Worm (Caenorhabditis elegans) whole organism, L1 larva: ENCODE measurements around the gene K12H6.6.
"Not testable (repeated sequence)": the region's sequence is repeated elsewhere in the genome, so short reads cannot be mapped to it uniquely, and the experiment has no call there.

ENCODE experiments used
- alr-1 ChIP-seq: fragments of 200-800 bp; sonication (Bioruptor generic); optimal IDR thresholded peaks from 2 replicates; lab custom pipeline; 2018; ENCODE audit warnings: borderline replicate concordance, mild to moderate bottlenecking, missing genetic modification characterization, missing compliant biosample characterization
- aly-2 ChIP-seq: fragments of 150-350 bp; optimal IDR thresholded peaks from 2 replicates; lab custom pipeline; 2014; ENCODE audit warnings: missing biosample characterization, missing genetic modification characterization
- ama-1 ChIP-seq: fragments of 150-350 bp; optimal IDR thresholded peaks from 2 replicates; lab custom pipeline; 2014
- blmp-1 ChIP-seq: fragments of 150-350 bp; optimal IDR thresholded peaks from 2 replicates; lab custom pipeline; 2014; ENCODE audit warnings: missing biosample characterization, missing genetic modification characterization
- ceh-90 ChIP-seq: sonication (generic microtip); optimal IDR thresholded peaks from 2 replicates; lab custom pipeline; 2016; ENCODE audit warnings: missing genetic modification characterization, missing compliant biosample characterization
- ces-1 ChIP-seq: fragments of 150-350 bp; optimal IDR thresholded peaks from 2 replicates; lab custom pipeline; 2014; ENCODE audit warnings: missing biosample characterization, missing genetic modification reagents, missing genetic modification characterization
- dpl-1 ChIP-seq, 3 experiments: fragments of 150-350 bp in 2 of 3; sonication (generic microtip) in 1 of 3; optimal IDR thresholded peaks; 2 replicates each; lab custom pipeline; 2014 to 2017; ENCODE audit warnings: missing biosample characterization in 3 of 3, missing genetic modification characterization in 3 of 3, missing genetic modification reagents in 3 of 3
- efl-1 ChIP-seq, 4 experiments: fragments of 150-350 bp; optimal IDR thresholded peaks in 3 of 4; peaks in 1 of 4; 1 replicate in 1 of 4; 2 replicates in 3 of 4; lab custom pipeline; 2014; ENCODE audit warnings: missing biosample characterization in 2 of 4, missing genetic modification characterization in 2 of 4, missing genetic modification reagents in 2 of 4
- egl-13 ChIP-seq: sonication (generic microtip); optimal IDR thresholded peaks from 2 replicates; lab custom pipeline; 2016; ENCODE audit warnings: missing genotype, missing genetic modification reagents, missing genetic modification characterization, missing compliant biosample characterization
- egl-27 ChIP-seq, 2 experiments: fragments of 150-350 bp in 1 of 2; sonication (generic microtip); optimal IDR thresholded peaks; 3 replicates each; lab custom pipeline; 2017 to 2018; ENCODE audit warnings: missing biosample characterization in 2 of 2, missing genetic modification characterization in 2 of 2, missing genetic modification reagents in 2 of 2
- elt-2 ChIP-seq: sonication (generic microtip); optimal IDR thresholded peaks from 2 replicates; lab custom pipeline; 2016; ENCODE audit warnings: missing genetic modification characterization, mild to moderate bottlenecking, inconsistent platforms, missing compliant biosample characterization, missing genetic modification reagents
- elt-3 ChIP-seq, 6 experiments: fragments of 150-350 bp in 1 of 6; sonication (generic microtip); optimal IDR thresholded peaks; 2 replicates each; lab custom pipeline; 2017 to 2018; ENCODE audit warnings: missing biosample characterization in 6 of 6, missing genetic modification characterization in 6 of 6, inconsistent platforms in 1 of 6
- fkh-10 ChIP-seq: sonication (generic microtip); optimal IDR thresholded peaks from 2 replicates; lab custom pipeline; 2017; ENCODE audit warnings: missing biosample characterization, missing genetic modification reagents, missing genetic modification characterization
- fkh-4 ChIP-seq: sonication (generic microtip); optimal IDR thresholded peaks from 2 replicates; lab custom pipeline; 2016; ENCODE audit warnings: missing compliant biosample characterization, missing genetic modification characterization, borderline replicate concordance
- grh-1 ChIP-seq: fragments of 200-800 bp; sonication (Bioruptor generic); IDR thresholded peaks from 2 replicates; pipeline ENCODE4 v1.3.6; 2022; ENCODE audit warnings: missing genetic modification reagents, missing genetic modification characterization, missing compliant biosample characterization
- hlh-17 ChIP-seq: fragments of 200-800 bp; sonication (Bioruptor generic); optimal IDR thresholded peaks from 2 replicates; lab custom pipeline; 2018; ENCODE audit warnings: missing genetic modification characterization, mild to moderate bottlenecking, missing compliant biosample characterization, moderate library complexity, borderline replicate concordance
- hlh-4 ChIP-seq: sonication (generic microtip); optimal IDR thresholded peaks from 2 replicates; lab custom pipeline; 2016; ENCODE audit warnings: mild to moderate bottlenecking, missing genetic modification characterization, missing compliant biosample characterization
- jun-1 ChIP-seq: fragments of 150-350 bp; optimal IDR thresholded peaks from 2 replicates; lab custom pipeline; 2014; ENCODE audit warnings: missing biosample characterization, missing genetic modification reagents, missing genetic modification characterization
- lin-15B ChIP-seq: fragments of 150-350 bp; sonication (generic microtip); optimal IDR thresholded peaks from 3 replicates; lab custom pipeline; 2014; ENCODE audit warnings: missing biosample characterization, missing genetic modification characterization
- lin-35 ChIP-seq, 2 experiments: fragments of 150-350 bp; optimal IDR thresholded peaks; 2 replicates each; lab custom pipeline; 2014; ENCODE audit warnings: missing biosample characterization in 2 of 2, missing genetic modification characterization in 2 of 2, missing genetic modification reagents in 2 of 2
- mdl-1 ChIP-seq, 2 experiments: fragments of 150-350 bp; optimal IDR thresholded peaks; 2 replicates each; lab custom pipeline; 2014 to 2017; ENCODE audit warnings: missing biosample characterization in 2 of 2, missing genetic modification characterization in 2 of 2, inconsistent platforms in 1 of 2
- nhr-11 ChIP-seq: fragments of 150-350 bp; optimal IDR thresholded peaks from 2 replicates; lab custom pipeline; 2014; ENCODE audit warnings: missing biosample characterization, missing genetic modification characterization
- nhr-19 ChIP-seq: fragments of 200-800 bp; sonication (Bioruptor generic); conservative IDR thresholded peaks from 2 replicates; pipeline ENCODE4 v1.3.6; 2022; ENCODE audit warnings: missing genetic modification characterization, missing compliant biosample characterization
- nhr-20 ChIP-seq: sonication (generic microtip); optimal IDR thresholded peaks from 2 replicates; lab custom pipeline; 2016; ENCODE audit warnings: mild to moderate bottlenecking, missing genetic modification characterization, missing compliant biosample characterization
- nhr-237 ChIP-seq: fragments of 150-350 bp; optimal IDR thresholded peaks from 2 replicates; lab custom pipeline; 2014; ENCODE audit warnings: missing biosample characterization, missing genetic modification characterization
- nhr-28 ChIP-seq: fragments of 150-350 bp; optimal IDR thresholded peaks from 2 replicates; lab custom pipeline; 2014; ENCODE audit warnings: missing biosample characterization, missing genetic modification characterization
- nhr-71 ChIP-seq: sonication (generic microtip); optimal IDR thresholded peaks from 2 replicates; lab custom pipeline; 2016; ENCODE audit warnings: mild to moderate bottlenecking, missing genetic modification characterization, moderate library complexity, missing compliant biosample characterization
- nhr-85 ChIP-seq: sonication (generic microtip); peaks from one replicate; lab custom pipeline; 2016; ENCODE audit warnings: missing genetic modification characterization, inconsistent platforms, missing compliant biosample characterization
- nhr-90 ChIP-seq: sonication (generic microtip); optimal IDR thresholded peaks from 2 replicates; lab custom pipeline; 2016; ENCODE audit warnings: mild to moderate bottlenecking, missing genetic modification characterization, missing compliant biosample characterization; ENCODE audit not compliant: poor library complexity
- pag-3 ChIP-seq: sonication (generic microtip); optimal IDR thresholded peaks from 2 replicates; lab custom pipeline; 2017; ENCODE audit warnings: missing genetic modification characterization, mild to moderate bottlenecking, missing compliant biosample characterization, antibody characterized with exemption, borderline replicate concordance; ENCODE audit not compliant: insufficient read depth
- pqm-1 ChIP-seq: sonication (generic microtip); optimal IDR thresholded peaks from 3 replicates; lab custom pipeline; 2017; ENCODE audit warnings: missing biosample characterization, missing genetic modification characterization
- snu-23 ChIP-seq: sonication (generic microtip); optimal IDR thresholded peaks from 2 replicates; lab custom pipeline; 2016; ENCODE audit warnings: missing genetic modification characterization, missing compliant biosample characterization
- sox-4 ChIP-seq: sonication (generic microtip); optimal IDR thresholded peaks from 2 replicates; lab custom pipeline; 2016; ENCODE audit warnings: missing genetic modification characterization, missing compliant biosample characterization
- swsn-7 ChIP-seq: sonication (generic microtip); optimal IDR thresholded peaks from 2 replicates; lab custom pipeline; 2016; ENCODE audit warnings: missing genetic modification characterization, missing compliant biosample characterization
- tbx-2 ChIP-seq: sonication (generic microtip); optimal IDR thresholded peaks from 2 replicates; lab custom pipeline; 2016; ENCODE audit warnings: missing genetic modification characterization, missing compliant biosample characterization
- unc-130 ChIP-seq: fragments of 150-350 bp; optimal IDR thresholded peaks from 2 replicates; lab custom pipeline; 2017; ENCODE audit warnings: missing biosample characterization, missing genetic modification characterization, inconsistent platforms
- unc-62 ChIP-seq: fragments of 150-350 bp; optimal IDR thresholded peaks from 2 replicates; lab custom pipeline; 2014; ENCODE audit warnings: missing biosample characterization, missing genetic modification reagents, missing genetic modification characterization
- ztf-11 ChIP-seq, 2 experiments: sonication (generic microtip); optimal IDR thresholded peaks; 2 replicates each; lab custom pipeline; 2016 to 2017; ENCODE audit warnings: missing genetic modification characterization in 2 of 2, missing biosample characterization in 1 of 2, missing compliant biosample characterization in 1 of 2

Gene K12H6.6

ce11 chrII:2841529-2841928, 10.5 kb upstream of the K12H6.6 start, which contains the start of gene Y110A2AL.6:
TSS of gene Y110A2AL.6 (minus strand) at chrII:2841629.
- TF ChIP-seq hlh-17 (GFP tag; lab: Kevin White, UChicago) = no peak
- TF ChIP-seq tbx-2 (tag; lab: Kevin White, UChicago) = no peak
- TF ChIP-seq egl-27 (tag; optimal IDR thresholded peaks at IDR 0.05; lab: Kevin White, UChicago) = no peak
- TF ChIP-seq, all 84 proteins: peak for 0

- TF ChIP-seq sox-4 (tag; lab: Kevin White, UChicago); fkh-10 (GFP tag; lab: Kevin White, UChicago); ces-1 (GFP tag; lab: Kevin White, UChicago): not testable (repeated sequence)
Observed at ce11 chrII:2839004-2839403, 8.0 kb upstream of the K12H6.6 start, which contains the start of gene Y110A2AL.4. TSS of gene Y110A2AL.4 (plus strand) at chrII:2839304.

- TF ChIP-seq ceh-90 (no peak), snu-23 (GFP tag; lab: Kevin White, UChicago) (no peak)
Observed at ce11 chrII:2836853-2837252, 5.8 kb upstream of the K12H6.6 start, which contains the start of gene K12H6.7. TSS of gene K12H6.7 (minus strand) at chrII:2836953.

- TF ChIP-seq unc-130 (tag; lab: Kevin White, UChicago) = no peak
- no peak for TF ChIP-seq ama-1 (lab: Kevin White, UChicago)
- TF ChIP-seq nhr-85 (tag; lab: Kevin White, UChicago) = no peak
- TF ChIP-seq fkh-4 = no peak
- TF ChIP-seq snu-23 (GFP tag; lab: Kevin White, UChicago) = no peak
- no peak for TF ChIP-seq jun-1 (tag; lab: Kevin White, UChicago)
- TF ChIP-seq egl-27 (tag; optimal IDR thresholded peaks at IDR 0.05; lab: Kevin White, UChicago) = no peak
- no peak for TF ChIP-seq lin-15B (tag; lab: Kevin White, UChicago)
- TF ChIP-seq pqm-1 (tag; lab: Kevin White, UChicago) = no peak
- TF ChIP-seq ztf-11 (tag; optimal IDR thresholded peaks at IDR 0.05; lab: Kevin White, UChicago) = no peak
- TF ChIP-seq dpl-1 (GFP tag; optimal IDR thresholded peaks at IDR 0.05; lab: Kevin White, UChicago) = peak in 1 of 3 experiments; percentile 4
- no peak for TF ChIP-seq nhr-71 (tag; lab: Kevin White, UChicago)
- no peak for TF ChIP-seq aly-2 (tag; lab: Kevin White, UChicago)
- TF ChIP-seq nhr-20 (tag; lab: Kevin White, UChicago) = peak; percentile 20
- TF ChIP-seq grh-1 = no peak
- TF ChIP-seq nhr-19 (GFP tag; lab: Robert Waterston, UW) = no peak
- no peak for TF ChIP-seq egl-13 (tag; lab: Kevin White, UChicago)
- TF ChIP-seq swsn-7 (tag; lab: Kevin White, UChicago) = no peak
- no peak for TF ChIP-seq mdl-1 (tag; optimal IDR thresholded peaks at IDR 0.05; lab: Kevin White, UChicago)
- no peak for TF ChIP-seq unc-62 (GFP tag; lab: Kevin White, UChicago)
- no peak for TF ChIP-seq nhr-28 (tag; lab: Kevin White, UChicago)
- TF ChIP-seq alr-1 (tag; lab: Kevin White, UChicago) = no peak
- no peak for TF ChIP-seq ces-1 (GFP tag; lab: Kevin White, UChicago)
- TF ChIP-seq lin-35 (GFP tag; optimal IDR thresholded peaks at IDR 0.05; lab: Kevin White, UChicago) = peak in 1 of 2 experiments; percentile 44
- peak; percentile 83 for TF ChIP-seq elt-2 (tag; lab: Kevin White, UChicago)
- no peak for TF ChIP-seq efl-1 (optimal IDR thresholded peaks at IDR 0.05; lab: Kevin White, UChicago)
- TF ChIP-seq efl-1 (GFP tag; optimal IDR thresholded peaks at IDR 0.05 in 1 of 2; lab: Kevin White, UChicago) = peak in 1 of 2 experiments; percentile 77
- TF ChIP-seq nhr-11 (tag; lab: Kevin White, UChicago) = no peak
- TF ChIP-seq elt-3 (tag; optimal IDR thresholded peaks at IDR 0.05; lab: Kevin White, UChicago) = peak in 1 of 6 experiments; percentile 53
- TF ChIP-seq nhr-237 (tag; lab: Kevin White, UChicago) = no peak
- no peak for TF ChIP-seq pag-3 (tag; lab: Kevin White, UChicago)
- TF ChIP-seq hlh-4 = no peak
- no peak for TF ChIP-seq nhr-90 (tag; lab: Kevin White, UChicago)
- no peak for TF ChIP-seq hlh-17 (GFP tag; lab: Kevin White, UChicago)
- peak; percentile 0 for TF ChIP-seq blmp-1 (tag; lab: Kevin White, UChicago)
Observed at ce11 chrII:2834105-2834504, 3.1 kb upstream of the K12H6.6 start.
